Worm (Caenorhabditis elegans) whole organism, young adult: ENCODE results near the gene Y45F10B.13.

ENCODE experiments used
- F49E8.2 ChIP-seq: sonication (generic microtip); optimal IDR thresholded peaks from 3 replicates; lab custom pipeline; 2017; ENCODE audit warnings: missing genetic modification characterization, mild to moderate bottlenecking, missing compliant biosample characterization, antibody characterized with exemption, moderate library complexity; ENCODE audit not compliant: insufficient read depth
- F55B11.4 ChIP-seq: sonication (generic microtip); optimal IDR thresholded peaks from 2 replicates; lab custom pipeline; 2016; ENCODE audit warnings: missing compliant biosample characterization, missing genetic modification characterization, borderline replicate concordance; ENCODE audit not compliant: insufficient read depth
- bed-1 ChIP-seq: fragments of 200-800 bp; sonication (Bioruptor generic); IDR thresholded peaks from 2 replicates; pipeline ENCODE4 v1.3.6; 2022; ENCODE audit warnings: missing genetic modification reagents, missing genetic modification characterization, missing compliant biosample characterization
- ets-4 ChIP-seq: fragments of 200-800 bp; sonication (Bioruptor generic); optimal IDR thresholded peaks from 2 replicates; lab custom pipeline; 2018; ENCODE audit warnings: mild to moderate bottlenecking, missing genetic modification characterization, missing compliant biosample characterization
- gei-17 ChIP-seq: fragments of 200-800 bp; sonication (Bioruptor generic); optimal IDR thresholded peaks from 2 replicates; lab custom pipeline; 2018; ENCODE audit warnings: mild to moderate bottlenecking, missing genetic modification characterization, missing compliant biosample characterization
- hmg-1.2 ChIP-seq: fragments of 200-800 bp; sonication (Bioruptor generic); IDR thresholded peaks from 2 replicates; pipeline ENCODE4 v1.3.6; 2022; ENCODE audit warnings: missing genetic modification reagents, missing genetic modification characterization, missing compliant biosample characterization
- lin-35 ChIP-seq, 3 experiments: fragments of 150-350 bp in 2 of 3; sonication (generic microtip) in 1 of 3; optimal IDR thresholded peaks; 2 replicates each; lab custom pipeline; 2014 to 2018; ENCODE audit warnings: missing biosample characterization in 3 of 3, missing genetic modification characterization in 3 of 3, missing genetic modification reagents in 3 of 3
- tbx-9 ChIP-seq: sonication (generic microtip); optimal IDR thresholded peaks from 2 replicates; lab custom pipeline; 2016; ENCODE audit warnings: borderline replicate concordance, missing genetic modification characterization, inconsistent platforms, missing compliant biosample characterization
- unc-130 ChIP-seq: sonication (generic microtip); optimal IDR thresholded peaks from 2 replicates; lab custom pipeline; 2016; ENCODE audit warnings: missing genetic modification reagents, missing genetic modification characterization, missing compliant biosample characterization
- unc-62 ChIP-seq: fragments of 150-350 bp; optimal IDR thresholded peaks from 2 replicates; lab custom pipeline; 2014; ENCODE audit warnings: missing biosample characterization, missing genetic modification reagents, missing genetic modification characterization
- ztf-22 ChIP-seq: fragments of 200-800 bp; sonication (Bioruptor generic); optimal IDR thresholded peaks from 2 replicates; lab custom pipeline; 2018; ENCODE audit warnings: mild to moderate bottlenecking, missing genetic modification characterization, moderate library complexity, missing compliant biosample characterization

DNA sequence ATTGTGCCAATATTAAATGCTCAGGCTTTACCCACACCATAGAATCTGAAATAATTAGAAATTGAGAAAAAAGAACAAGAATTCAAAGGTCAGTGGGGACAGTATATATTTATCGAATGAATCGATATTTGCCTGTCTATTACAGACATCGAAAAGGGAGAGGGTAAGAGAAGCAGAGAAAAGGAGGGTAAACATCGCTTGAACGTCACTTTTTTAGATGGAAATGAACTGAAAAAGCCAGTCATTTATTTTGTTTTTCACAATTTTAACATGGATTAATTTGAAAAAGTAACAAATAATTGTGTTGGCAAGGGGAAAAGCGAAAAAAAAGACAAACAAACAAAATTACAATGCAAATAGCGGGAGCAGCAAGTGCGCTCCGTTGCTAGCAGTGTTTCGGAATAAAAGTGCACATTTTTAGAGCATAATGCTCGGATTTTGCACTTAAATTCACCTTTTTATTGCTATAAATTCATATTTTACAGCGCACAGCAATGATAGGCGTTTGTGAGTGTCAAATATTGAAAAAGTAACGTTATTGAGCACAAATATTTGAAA is 58.6 kb downstream of the Y45F10B.13 start, which contains the start of gene tbc-9:
- TF ChIP-seq F49E8.2 (tag; lab: Kevin White, UChicago) = no peak
- TF ChIP-seq hmg-1.2 = no peak
- TF ChIP-seq ets-4 (GFP tag; lab: Kevin White, UChicago) = no peak
- TF ChIP-seq unc-62 = no peak
- no peak for TF ChIP-seq ztf-22 (GFP tag; lab: Kevin White, UChicago)
- no peak for TF ChIP-seq bed-1 (GFP tag; lab: Robert Waterston, UW)
- no peak for TF ChIP-seq tbx-9 (tag; lab: Kevin White, UChicago)
- TF ChIP-seq F55B11.4 = no peak
- TF ChIP-seq lin-35 (GFP tag; optimal IDR thresholded peaks at IDR 0.05; lab: Kevin White, UChicago) = no peak
- TF ChIP-seq gei-17 (GFP tag; lab: Kevin White, UChicago) = no peak
- TF ChIP-seq unc-130 (GFP tag; lab: Kevin White, UChicago) = no peak
